Fruit fly (Drosophila melanogaster) whole organism, embryonic: ENCODE measurements around the gene CG14440.
A peak's percentile ranks its signal among the peaks of the same experiment; 100 is the strongest.

Experiments used
- Aef1 ChIP-seq: fragments of 200-800 bp; sonication (Bioruptor generic); IDR thresholded peaks from 3 replicates; pipeline ENCODE4 v1.3.6; 2022; ENCODE audit warnings: missing biosample characterization, missing genetic modification characterization
- CG10431 ChIP-seq: fragments of 200-800 bp; sonication (Bioruptor generic); optimal IDR thresholded peaks from 3 replicates; lab custom pipeline; 2018; ENCODE audit warnings: missing biosample characterization, mild to moderate bottlenecking, missing genetic modification characterization
- CG10654 ChIP-seq: fragments of 200-800 bp; sonication (Bioruptor generic); optimal IDR thresholded peaks from 2 replicates; lab custom pipeline; 2016; ENCODE audit warnings: missing biosample characterization, missing genetic modification characterization
- CG11247 ChIP-seq: fragments of 200-800 bp; sonication (Bioruptor generic); IDR thresholded peaks from 2 replicates; pipeline ENCODE4 v1.3.6; 2022; ENCODE audit warnings: missing biosample characterization, missing genetic modification characterization
- CG11504 ChIP-seq: fragments of 200-800 bp; sonication (Bioruptor generic); optimal IDR thresholded peaks from 3 replicates; lab custom pipeline; 2019; ENCODE audit warnings: missing biosample characterization, mild to moderate bottlenecking, missing genetic modification characterization, moderate library complexity
- CG11696 ChIP-seq: fragments of 200-800 bp; sonication (Bioruptor generic); IDR thresholded peaks from 2 replicates; pipeline ENCODE4 v1.3.6; 2022; ENCODE audit warnings: missing biosample characterization, missing genetic modification characterization
- CG12236 ChIP-seq: fragments of 200-800 bp; sonication (Bioruptor generic); optimal IDR thresholded peaks from 2 replicates; lab custom pipeline; 2016; ENCODE audit warnings: missing biosample characterization, missing genetic modification characterization
- CG13123 ChIP-seq: fragments of 200-800 bp; sonication (Bioruptor generic); optimal IDR thresholded peaks from 2 replicates; lab custom pipeline; 2016; ENCODE audit warnings: missing biosample characterization, missing genetic modification characterization
- CG14667 ChIP-seq: fragments of 200-800 bp; sonication (Bioruptor generic); IDR thresholded peaks from 2 replicates; pipeline ENCODE4 v1.3.6; 2022; ENCODE audit warnings: missing biosample characterization, missing genetic modification characterization
- CG14965 ChIP-seq: fragments of 200-800 bp; sonication (Bioruptor generic); optimal IDR thresholded peaks from 2 replicates; lab custom pipeline; 2016; ENCODE audit warnings: missing biosample characterization, missing genetic modification characterization, borderline replicate concordance
- CG15514 ChIP-seq: fragments of 200-800 bp; sonication (Bioruptor generic); optimal IDR thresholded peaks from 3 replicates; lab custom pipeline; 2017; ENCODE audit warnings: missing biosample characterization, missing genetic modification characterization, mild to moderate bottlenecking, moderate library complexity, missing genetic modification reagents
- CG15601 ChIP-seq: fragments of 200-800 bp; sonication (Bioruptor generic); optimal IDR thresholded peaks from 3 replicates; lab custom pipeline; 2019; ENCODE audit warnings: missing biosample characterization, mild to moderate bottlenecking, missing genetic modification characterization, moderate library complexity
- CG17361 ChIP-seq: fragments of 200-800 bp; sonication (Bioruptor generic); IDR thresholded peaks from 3 replicates; pipeline ENCODE4 v1.3.6; 2022; ENCODE audit warnings: missing biosample characterization, missing genetic modification characterization
- CG17612 ChIP-seq: fragments of 200-800 bp; sonication (Bioruptor generic); IDR thresholded peaks from 2 replicates; pipeline ENCODE4 v1.3.6; 2022; ENCODE audit warnings: missing biosample characterization, missing genetic modification characterization
- CG17829 ChIP-seq: fragments of 200-800 bp; optimal IDR thresholded peaks from 2 replicates; lab custom pipeline; 2019; ENCODE audit warnings: missing biosample characterization, mild to moderate bottlenecking, missing genetic modification characterization, moderate library complexity
- CG30403 ChIP-seq: fragments of 200-800 bp; sonication (Bioruptor generic); optimal IDR thresholded peaks from 3 replicates; lab custom pipeline; 2016; ENCODE audit warnings: missing biosample characterization, missing genetic modification characterization
- CG3065 ChIP-seq: fragments of 200-800 bp; sonication (Bioruptor generic); optimal IDR thresholded peaks from 2 replicates; lab custom pipeline; 2016; ENCODE audit warnings: missing biosample characterization, missing genetic modification characterization
- CG3407 ChIP-seq: fragments of 200-800 bp; sonication (Bioruptor generic); optimal IDR thresholded peaks from 2 replicates; lab custom pipeline; 2018; ENCODE audit warnings: missing biosample characterization, mild to moderate bottlenecking, missing genetic modification characterization
- CG4360 ChIP-seq: fragments of 200-800 bp; sonication (Bioruptor generic); IDR thresholded peaks from 2 replicates; pipeline ENCODE4 v1.3.6; 2022; ENCODE audit warnings: missing biosample characterization, missing genetic modification characterization
- CG6254 ChIP-seq: fragments of 200-800 bp; sonication (Bioruptor generic); optimal IDR thresholded peaks from 3 replicates; lab custom pipeline; 2017; ENCODE audit warnings: mild to moderate bottlenecking, missing biosample characterization, missing genetic modification reagents, missing genetic modification characterization
- CG7987 ChIP-seq: fragments of 200-800 bp; sonication (Bioruptor generic); optimal IDR thresholded peaks from 2 replicates; lab custom pipeline; 2018; ENCODE audit warnings: missing biosample characterization, mild to moderate bottlenecking, missing genetic modification characterization, moderate library complexity
- CG8281 ChIP-seq: fragments of 200-800 bp; sonication (Bioruptor generic); optimal IDR thresholded peaks from 2 replicates; lab custom pipeline; 2018; ENCODE audit warnings: missing biosample characterization, mild to moderate bottlenecking, missing genetic modification characterization, moderate library complexity
- CG8290 ChIP-seq, 3 experiments: fragments of 200-800 bp; sonication (Bioruptor generic); optimal IDR thresholded peaks; 2 replicates each; lab custom pipeline; 2016 to 2019; ENCODE audit warnings: missing biosample characterization in 3 of 3, missing genetic modification characterization in 3 of 3, mild to moderate bottlenecking in 2 of 3, moderate library complexity in 1 of 3
- CG9437 ChIP-seq: fragments of 200-800 bp; sonication (Bioruptor generic); optimal IDR thresholded peaks from 2 replicates; lab custom pipeline; 2018; ENCODE audit warnings: missing biosample characterization, mild to moderate bottlenecking, missing genetic modification characterization
- CG9876 ChIP-seq: fragments of 200-800 bp; sonication (Bioruptor generic); optimal IDR thresholded peaks from 2 replicates; lab custom pipeline; 2016; ENCODE audit warnings: missing biosample characterization, missing genetic modification characterization
- Camta ChIP-seq: fragments of 200-800 bp; sonication (Bioruptor generic); optimal IDR thresholded peaks from 2 replicates; lab custom pipeline; 2016; ENCODE audit warnings: missing biosample characterization, missing genetic modification characterization
- Dek ChIP-seq: fragments of 200-800 bp; sonication (Bioruptor generic); optimal IDR thresholded peaks from 3 replicates; lab custom pipeline; 2019; ENCODE audit warnings: missing biosample characterization, mild to moderate bottlenecking, missing genetic modification characterization, moderate library complexity
- Dfd ChIP-seq, 2 experiments: fragments of >200 bp; optimal IDR thresholded peaks; 2 replicates each; lab custom pipeline; 2017; ENCODE audit warnings: missing biosample characterization in 2 of 2, missing genetic modification characterization in 2 of 2
- Drgx ChIP-seq: fragments of 200-800 bp; sonication (Bioruptor generic); IDR thresholded peaks from 2 replicates; pipeline ENCODE4 v1.3.6; 2022; ENCODE audit warnings: missing biosample characterization, missing genetic modification characterization
- Hey ChIP-seq: fragments of 200-800 bp; sonication (Bioruptor generic); optimal IDR thresholded peaks from 3 replicates; lab custom pipeline; 2018; ENCODE audit warnings: missing biosample characterization, mild to moderate bottlenecking, missing genetic modification characterization
- Mad ChIP-seq: fragments of 200-800 bp; sonication (Bioruptor generic); optimal IDR thresholded peaks from 2 replicates; lab custom pipeline; 2016; ENCODE audit warnings: missing biosample characterization, missing genetic modification characterization
- Med ChIP-seq: fragments of 200-800 bp; sonication (Bioruptor generic); peaks from one replicate; lab custom pipeline; 2016; ENCODE audit warnings: missing biosample characterization, missing genetic modification characterization, mild to moderate bottlenecking, inconsistent platforms, moderate library complexity
- Meics ChIP-seq: fragments of 200-800 bp; sonication (Bioruptor generic); optimal IDR thresholded peaks from 2 replicates; lab custom pipeline; 2017; ENCODE audit warnings: missing biosample characterization, mild to moderate bottlenecking, missing genetic modification characterization
- Mes4 ChIP-seq: fragments of 200-800 bp; sonication (Bioruptor generic); optimal IDR thresholded peaks from 2 replicates; lab custom pipeline; 2016; ENCODE audit warnings: missing biosample characterization, missing genetic modification characterization
- NFAT ChIP-seq: fragments of 200-800 bp; sonication (Bioruptor generic); IDR thresholded peaks from 2 replicates; pipeline ENCODE4 v1.3.6; 2022; ENCODE audit warnings: missing biosample characterization, missing genetic modification characterization
- Nf-YA ChIP-seq: fragments of 200-800 bp; sonication (Bioruptor generic); IDR thresholded peaks from 2 replicates; pipeline ENCODE4 v1.3.6; 2022; ENCODE audit warnings: missing biosample characterization, missing genetic modification characterization
- Ravus ChIP-seq: fragments of 200-800 bp; sonication (Bioruptor generic); IDR thresholded peaks from 2 replicates; pipeline ENCODE4 v1.3.6; 2022; ENCODE audit warnings: missing biosample characterization, missing genetic modification characterization
- Taf1 ChIP-seq: fragments of 200-800 bp; sonication (Bioruptor generic); IDR thresholded peaks from 2 replicates; pipeline ENCODE4 v1.3.6; 2022; ENCODE audit warnings: missing biosample characterization, missing genetic modification characterization
- Usf ChIP-seq: fragments of 200-800 bp; sonication (Bioruptor generic); optimal IDR thresholded peaks from 2 replicates; lab custom pipeline; 2017; ENCODE audit warnings: missing genotype, missing biosample characterization, missing genetic modification characterization
- Vsx1 ChIP-seq: fragments of 200-800 bp; sonication (Bioruptor generic); optimal IDR thresholded peaks from 2 replicates; lab custom pipeline; 2017; ENCODE audit warnings: missing biosample characterization, mild to moderate bottlenecking, missing genetic modification characterization, missing genetic modification reagents
- ase ChIP-seq: fragments of 200-800 bp; sonication (Bioruptor generic); IDR thresholded peaks from 3 replicates; pipeline ENCODE4 v1.3.6; 2022; ENCODE audit warnings: missing biosample characterization, missing genetic modification characterization
- cas ChIP-seq: fragments of 200-800 bp; sonication (Bioruptor generic); IDR thresholded peaks from 2 replicates; pipeline ENCODE4 v1.3.6; 2022; ENCODE audit warnings: missing biosample characterization, missing genetic modification characterization
- corto ChIP-seq: fragments of 200-800 bp; sonication (Bioruptor generic); optimal IDR thresholded peaks from 2 replicates; lab custom pipeline; 2016; ENCODE audit warnings: missing biosample characterization, mild to moderate bottlenecking, missing genetic modification characterization, moderate library complexity
- croc ChIP-seq: fragments of 200-800 bp; sonication (Bioruptor generic); conservative IDR thresholded peaks from 3 replicates; pipeline ENCODE4 v1.3.6; 2022; ENCODE audit warnings: missing biosample characterization, missing genetic modification characterization
- fru ChIP-seq: fragments of >200 bp; optimal IDR thresholded peaks from 2 replicates; lab custom pipeline; 2017
- gt ChIP-seq: fragments of 200-800 bp; sonication (Bioruptor generic); IDR thresholded peaks from 2 replicates; pipeline ENCODE4 v1.3.6; 2022; ENCODE audit warnings: missing biosample characterization, missing genetic modification characterization
- kah ChIP-seq: fragments of 200-800 bp; sonication (Bioruptor generic); optimal IDR thresholded peaks from 2 replicates; lab custom pipeline; 2018; ENCODE audit warnings: missing biosample characterization, mild to moderate bottlenecking, missing genetic modification characterization
- org-1 ChIP-seq: fragments of 200-800 bp; sonication (Bioruptor generic); optimal IDR thresholded peaks from 2 replicates; lab custom pipeline; 2017; ENCODE audit warnings: missing biosample characterization, missing genetic modification characterization
- slbo ChIP-seq: fragments of 200-800 bp; sonication (Bioruptor generic); IDR thresholded peaks from 2 replicates; pipeline ENCODE4 v1.3.6; 2022; ENCODE audit warnings: missing biosample characterization, missing genetic modification characterization
- sob ChIP-seq: fragments of 200-800 bp; sonication (Bioruptor generic); IDR thresholded peaks from 2 replicates; pipeline ENCODE4 v1.3.6; 2022; ENCODE audit warnings: missing biosample characterization, missing genetic modification characterization

CG14440 gene

dm6 chrX:6656023-6656594 lies 42.3 kb downstream of the CG14440 start (continued):
- TF ChIP-seq Drgx (GFP tag; lab: Robert Waterston, UW): peak; percentile 88
- peak; percentile 44; the same call in 1 of the 2 replicates for TF ChIP-seq cas (GFP tag; lab: Robert Waterston, UW)
- peak; percentile 80 for TF ChIP-seq sob (GFP tag; lab: Robert Waterston, UW)
- TF ChIP-seq CG30403 (GFP tag; lab: Kevin White, UChicago): peak; percentile 87
- TF ChIP-seq ase (GFP tag; lab: Robert Waterston, UW): 0 out of 3 replicates have a peak, but pooled peaks have one; percentile 32
- peak; percentile 78 for TF ChIP-seq Aef1
- peak; percentile 74 for TF ChIP-seq CG13123
- peak; percentile 53; the same call in 1 of the 2 replicates for TF ChIP-seq CG17612 (GFP tag; lab: Robert Waterston, UW)
- TF ChIP-seq Hey (tag; lab: Kevin White, UChicago): no peak
- TF ChIP-seq CG4360 (GFP tag; lab: Robert Waterston, UW): no peak
- peak; percentile 75 for TF ChIP-seq CG11247 (GFP tag; lab: Robert Waterston, UW)
- peak; percentile 43 for TF ChIP-seq Mes4 (GFP tag; lab: Kevin White, UChicago)
- TF ChIP-seq CG9437 (GFP tag; lab: Kevin White, UChicago): peak; percentile 82
- TF ChIP-seq CG3407: peak; percentile 50
- TF ChIP-seq Nf-YA (GFP tag; lab: Robert Waterston, UW): 0 out of 2 replicates have a peak, but pooled peaks have one; percentile 47
- TF ChIP-seq NFAT (GFP tag; lab: Robert Waterston, UW): 0 out of 2 replicates have a peak, but pooled peaks have one; percentile 48
- TF ChIP-seq Ravus: peak; percentile 46; the same call in 1 of the 2 replicates
- TF ChIP-seq corto (GFP tag; lab: Kevin White, UChicago): peak; percentile 73
- TF ChIP-seq Vsx1 (GFP tag; lab: Kevin White, UChicago): peak; percentile 62
- no peak for TF ChIP-seq fru (lab: Kevin White, UChicago)
- peak; percentile 92 for TF ChIP-seq CG11504 (tag; lab: Kevin White, UChicago)
- peak; percentile 59 for TF ChIP-seq kah
- peak; percentile 51 for TF ChIP-seq CG8281
- peak; percentile 64 for TF ChIP-seq CG11696
- peak; percentile 57 for TF ChIP-seq CG10654 (GFP tag; lab: Kevin White, UChicago)
- peak; percentile 27 for TF ChIP-seq CG14965 (GFP tag; lab: Kevin White, UChicago)
- no peak for TF ChIP-seq CG10431 (GFP tag; lab: Kevin White, UChicago)
- peak; percentile 68 for TF ChIP-seq CG12236 (GFP tag; lab: Kevin White, UChicago)
- TF ChIP-seq CG3065: peak; percentile 15
- TF ChIP-seq CG7987 (GFP tag; lab: Kevin White, UChicago): peak; percentile 40
- TF ChIP-seq CG14667 (GFP tag; lab: Robert Waterston, UW): peak; percentile 68
- TF ChIP-seq org-1: peak; percentile 72
- TF ChIP-seq CG6254 (GFP tag; lab: Kevin White, UChicago): peak; percentile 47
- peak; percentile 93 for TF ChIP-seq CG17361 (GFP tag; lab: Robert Waterston, UW)
- TF ChIP-seq CG15601 (tag; lab: Kevin White, UChicago): peak; percentile 49
- TF ChIP-seq Taf1: peak; percentile 63
- peak; percentile 60; the same call in 2 of the 3 replicates for TF ChIP-seq croc (GFP tag; lab: Robert Waterston, UW)
- TF ChIP-seq Med (GFP tag; lab: Kevin White, UChicago): peak; percentile 96
- peak; percentile 89 for TF ChIP-seq Meics (GFP tag; lab: Kevin White, UChicago)
- TF ChIP-seq Camta (GFP tag; lab: Kevin White, UChicago): peak; percentile 85
- peak; percentile 40; the same call in 1 of the 2 replicates for TF ChIP-seq gt (GFP tag; lab: Robert Waterston, UW)
- TF ChIP-seq CG17829: peak; percentile 85
- peak; percentile 28 for TF ChIP-seq CG8290 (GFP tag; optimal IDR thresholded peaks at IDR 0.05; lab: Kevin White, UChicago)
- TF ChIP-seq CG8290 (tag; optimal IDR thresholded peaks at IDR 0.05; lab: Kevin White, UChicago): peak in 1 of 2 experiments; percentile 77
- TF ChIP-seq Dek: peak; percentile 78
- peak; percentile 71 for TF ChIP-seq CG15514 (GFP tag; lab: Kevin White, UChicago)
- TF ChIP-seq Dfd (GFP tag; optimal IDR thresholded peaks at IDR 0.05; lab: Kevin White, UChicago): no peak
- peak; percentile 78 for TF ChIP-seq Mad (GFP tag; lab: Kevin White, UChicago)
- TF ChIP-seq Usf (GFP tag; lab: Kevin White, UChicago): peak; percentile 53
- peak; percentile 86 for TF ChIP-seq slbo (GFP tag; lab: Robert Waterston, UW)
- TF ChIP-seq CG9876 (GFP tag; lab: Kevin White, UChicago): peak; percentile 65
